Worm (Caenorhabditis elegans) whole organism, L2 larva: ENCODE data around the gene T22B7.22.

ENCODE experiments used
- ama-1 ChIP-seq: fragments of 150-350 bp; optimal IDR thresholded peaks from 2 replicates; lab custom pipeline; 2018; ENCODE audit warnings: inconsistent platforms
- ceh-16 ChIP-seq: fragments of 150-350 bp; optimal IDR thresholded peaks from 2 replicates; lab custom pipeline; 2014; ENCODE audit warnings: missing biosample characterization, missing genetic modification characterization
- elt-3 ChIP-seq: sonication (generic microtip); optimal IDR thresholded peaks from 2 replicates; lab custom pipeline; 2017; ENCODE audit warnings: missing biosample characterization, missing genetic modification characterization
- lin-13 ChIP-seq: fragments of 150-350 bp; optimal IDR thresholded peaks from 2 replicates; lab custom pipeline; 2014; ENCODE audit warnings: missing biosample characterization, missing genetic modification reagents, missing genetic modification characterization
- nhr-12 ChIP-seq: fragments of 150-350 bp; optimal IDR thresholded peaks from 2 replicates; lab custom pipeline; 2014; ENCODE audit warnings: missing biosample characterization, missing genetic modification characterization
- nhr-25 ChIP-seq: fragments of 150-350 bp; sonication (generic microtip); optimal IDR thresholded peaks from 3 replicates; lab custom pipeline; 2014; ENCODE audit warnings: missing biosample characterization, missing genetic modification characterization
- snpc-4 ChIP-seq: fragments of 150-350 bp; optimal IDR thresholded peaks from 2 replicates; lab custom pipeline; 2014; ENCODE audit warnings: missing biosample characterization, missing genetic modification characterization
- unc-62 ChIP-seq: fragments of 150-350 bp; optimal IDR thresholded peaks from 2 replicates; lab custom pipeline; 2014; ENCODE audit warnings: missing biosample characterization, missing genetic modification reagents, missing genetic modification characterization
- zag-1 ChIP-seq: fragments of 150-350 bp; optimal IDR thresholded peaks from 2 replicates; lab custom pipeline; 2014; ENCODE audit warnings: missing biosample characterization, missing genetic modification characterization

DNA sequence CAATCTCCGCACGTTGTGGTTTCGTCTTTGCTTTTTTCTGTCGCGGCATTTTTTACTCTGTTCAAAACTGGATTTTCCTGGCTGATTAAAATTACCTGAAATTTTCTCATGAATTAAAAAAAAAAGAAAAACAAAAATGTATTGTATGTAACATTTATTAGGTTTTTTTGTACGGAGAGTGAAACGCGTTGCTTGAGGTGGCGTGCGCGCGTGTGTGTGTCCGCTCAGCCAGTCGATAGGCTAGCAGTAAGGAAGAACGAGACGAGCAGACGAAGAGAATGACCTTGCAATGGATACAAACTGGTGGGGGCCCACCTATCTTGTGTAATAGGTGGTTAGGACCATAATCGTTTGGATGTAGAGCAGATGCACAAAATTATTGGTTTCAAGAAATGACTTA lies 18.5 kb upstream of the T22B7.22 start, which contains the start of gene T22B7.4:
- TF ChIP-seq ama-1 (lab: Kevin White, UChicago), result no peak
- TF ChIP-seq zag-1 (tag; lab: Kevin White, UChicago), result no peak
- no peak for TF ChIP-seq snpc-4 (tag; lab: Kevin White, UChicago)
- TF ChIP-seq nhr-25 (tag; lab: Kevin White, UChicago), result no peak
- no peak for TF ChIP-seq nhr-12 (tag; lab: Kevin White, UChicago)
- no peak for TF ChIP-seq ceh-16 (tag; lab: Kevin White, UChicago)
- no peak for TF ChIP-seq unc-62 (GFP tag; lab: Kevin White, UChicago)
- no peak for TF ChIP-seq elt-3
- no peak for TF ChIP-seq lin-13 (GFP tag; lab: Kevin White, UChicago)
